Fruit fly (Drosophila melanogaster): ENCODE data around the gene CG43390.

DNA sequence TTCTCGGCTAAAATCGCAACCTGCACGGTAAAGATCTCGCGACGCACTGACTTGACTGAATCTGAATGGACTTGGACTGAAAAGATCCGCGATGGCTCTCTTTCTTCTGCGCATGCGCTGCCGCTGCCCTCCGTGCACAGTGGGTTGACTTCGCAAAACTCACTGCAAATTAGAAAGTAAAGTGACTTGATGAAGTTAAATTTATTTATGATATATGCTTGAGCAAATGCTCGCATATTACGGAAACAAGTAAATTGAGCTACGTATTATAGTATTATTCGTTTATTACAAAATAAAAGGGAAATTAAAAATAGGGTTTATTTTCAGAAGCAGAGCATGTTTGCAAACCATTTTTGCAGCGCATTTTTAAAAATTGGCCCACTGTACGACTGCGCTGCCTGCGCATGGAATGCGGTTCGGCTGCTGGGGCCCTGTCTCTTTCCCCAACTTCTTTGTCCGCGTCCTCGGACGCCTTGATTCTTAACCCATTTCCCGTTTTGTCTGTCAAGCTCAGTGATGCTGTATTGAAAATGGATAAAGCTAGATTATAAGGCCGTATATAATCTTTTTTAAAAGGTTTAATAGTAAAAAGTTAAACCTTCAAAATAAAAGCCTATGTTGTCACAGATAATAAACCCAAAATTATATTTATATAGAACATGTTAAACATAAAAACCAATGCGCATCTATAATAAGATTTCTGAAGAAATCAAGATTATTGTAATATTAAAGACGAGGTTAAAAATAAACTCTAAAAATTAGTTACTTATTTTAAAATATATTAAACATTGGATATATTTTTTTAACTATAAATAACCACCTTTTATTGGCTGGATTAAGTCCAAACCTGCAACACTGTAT is 8.2 kb upstream of the CG43390 start, which contains the start of gene rt:
- TF ChIP-seq CG8478 (optimal IDR thresholded peaks at IDR 0.05) = no peak
- peak; percentile 37; the same call in 1 of the 2 replicates for TF ChIP-seq aop (GFP tag; IDR thresholded peaks at IDR 0.05)
- TF ChIP-seq zfh1 (GFP tag; IDR thresholded peaks at IDR 0.05) = peak; percentile 67
- TF ChIP-seq CG11456 (GFP tag; IDR thresholded peaks at IDR 0.05) = no peak
- no peak for TF ChIP-seq yki (optimal IDR thresholded peaks at IDR 0.05)
- peak; percentile 60 for TF ChIP-seq gsb-n (tag; optimal IDR thresholded peaks at IDR 0.05)
- peak; percentile 69 for TF ChIP-seq nmo (GFP tag; optimal IDR thresholded peaks at IDR 0.05)
- no peak for TF ChIP-seq CG6854 (GFP tag; optimal IDR thresholded peaks at IDR 0.05)
